Worm (Caenorhabditis elegans) whole organism, midembryonic: Measurements from ENCODE around the gene chil-10.

Source experiments
- T22C8.4 ChIP-seq: fragments of 200-800 bp; sonication (Bioruptor generic); IDR thresholded peaks from 2 replicates; pipeline ENCODE4 v1.3.6; 2022; ENCODE audit warnings: missing genetic modification characterization, missing compliant biosample characterization
- cog-1 ChIP-seq: sonication (generic microtip); optimal IDR thresholded peaks from 2 replicates; lab custom pipeline; 2016; ENCODE audit warnings: missing genetic modification characterization, missing compliant biosample characterization
- flt-1 ChIP-seq: fragments of 200-800 bp; sonication (Bioruptor generic); IDR thresholded peaks from 2 replicates; pipeline ENCODE4 v1.3.6; 2022; ENCODE audit warnings: missing genetic modification characterization, missing compliant biosample characterization
- klf-2 ChIP-seq: fragments of 200-800 bp; sonication (Bioruptor generic); conservative IDR thresholded peaks from 2 replicates; pipeline ENCODE4 v1.3.6; 2022; ENCODE audit warnings: missing genetic modification reagents, missing genetic modification characterization, missing compliant biosample characterization
- med-1 ChIP-seq: sonication (generic microtip); optimal IDR thresholded peaks from 2 replicates; lab custom pipeline; 2017; ENCODE audit warnings: missing genetic modification characterization, mild to moderate bottlenecking, missing compliant biosample characterization, antibody characterized with exemption, missing genetic modification reagents; ENCODE audit not compliant: insufficient read depth
- ref-1 ChIP-seq: fragments of 200-800 bp; sonication (Bioruptor generic); conservative IDR thresholded peaks from 2 replicates; pipeline ENCODE4 v1.3.6; 2022; ENCODE audit warnings: missing genetic modification reagents, missing genetic modification characterization, missing compliant biosample characterization
- tab-1 ChIP-seq: fragments of 200-800 bp; sonication (Bioruptor generic); IDR thresholded peaks from 2 replicates; pipeline ENCODE4 v1.3.6; 2022; ENCODE audit warnings: missing genetic modification characterization, missing compliant biosample characterization
- ztf-23 ChIP-seq: fragments of 200-800 bp; sonication (Bioruptor generic); IDR thresholded peaks from 2 replicates; pipeline ENCODE4 v1.3.6; 2022; ENCODE audit warnings: missing genetic modification reagents, missing genetic modification characterization, missing compliant biosample characterization
- ztf-29 ChIP-seq: fragments of 200-800 bp; sonication (Bioruptor generic); IDR thresholded peaks from 2 replicates; pipeline ENCODE4 v1.3.6; 2022; ENCODE audit warnings: missing genetic modification reagents, missing genetic modification characterization, missing compliant biosample characterization

Gene chil-10

ce11 chrX:980252-981009, 22.8 kb downstream of the chil-10 start, which contains the start of gene C44C1.1:
Gene C44C1.1 (plus strand): TSS chrX:980776.
- TF ChIP-seq ref-1 (GFP tag; lab: Robert Waterston, UW) (no peak), T22C8.4 (GFP tag; lab: Robert Waterston, UW) (no peak), ztf-23 (GFP tag; lab: Robert Waterston, UW) (no peak), flt-1 (GFP tag; lab: Robert Waterston, UW) (no peak), klf-2 (GFP tag; lab: Robert Waterston, UW) (no peak), tab-1 (GFP tag; lab: Robert Waterston, UW) (no peak), cog-1 (tag; lab: Kevin White, UChicago) (no peak), med-1 (GFP tag; lab: Kevin White, UChicago) (no peak), ztf-29 (GFP tag; lab: Robert Waterston, UW) (no peak)

ce11 chrX:982598-982997, 24.9 kb downstream of the chil-10 start:
- no peak for TF ChIP-seq ztf-23 (GFP tag; lab: Robert Waterston, UW)
- no peak for TF ChIP-seq T22C8.4 (GFP tag; lab: Robert Waterston, UW)
- TF ChIP-seq ztf-29 (GFP tag; lab: Robert Waterston, UW): no peak
- TF ChIP-seq klf-2 (GFP tag; lab: Robert Waterston, UW): no peak
- no peak for TF ChIP-seq cog-1 (tag; lab: Kevin White, UChicago)
- TF ChIP-seq ref-1 (GFP tag; lab: Robert Waterston, UW): no peak
- no peak for TF ChIP-seq med-1 (GFP tag; lab: Kevin White, UChicago)
- TF ChIP-seq tab-1 (GFP tag; lab: Robert Waterston, UW): no peak
- TF ChIP-seq flt-1 (GFP tag; lab: Robert Waterston, UW): no peak

- TF ChIP-seq ztf-29 (GFP tag; lab: Robert Waterston, UW) (no peak), T22C8.4 (GFP tag; lab: Robert Waterston, UW) (no peak), cog-1 (tag; lab: Kevin White, UChicago) (no peak), klf-2 (GFP tag; lab: Robert Waterston, UW) (no peak), ref-1 (GFP tag; lab: Robert Waterston, UW) (no peak), tab-1 (GFP tag; lab: Robert Waterston, UW) (no peak), med-1 (GFP tag; lab: Kevin White, UChicago) (no peak), ztf-23 (GFP tag; lab: Robert Waterston, UW) (peak; percentile 38; the same call in 1 of the 2 replicates), flt-1 (GFP tag; lab: Robert Waterston, UW) (peak; percentile 39; the same call in 1 of the 2 replicates)
Observed at ce11 chrX:986463-986862, 28.8 kb downstream of the chil-10 start.

DNA sequence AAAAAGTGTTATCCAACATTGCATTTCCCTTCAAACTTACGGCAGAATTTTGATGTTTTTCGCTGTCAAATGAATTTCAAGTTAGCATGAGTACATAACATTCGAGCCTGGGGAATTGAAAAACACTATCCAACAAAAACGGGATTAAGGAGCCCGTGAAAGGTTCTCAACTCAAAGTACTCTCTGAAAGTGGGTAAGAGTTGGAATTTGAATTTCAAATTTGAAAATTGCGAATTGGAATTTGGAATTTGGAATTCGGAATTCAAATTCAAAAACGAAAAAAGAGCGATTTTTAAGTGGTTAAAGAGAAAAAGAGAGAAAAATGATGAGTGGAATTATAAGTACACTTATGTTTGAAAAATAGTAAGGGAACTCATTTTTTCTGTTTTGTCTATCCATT, 33.6 kb downstream of the chil-10 start, which contains the start of the genes C09E10.3 and dgk-1:
Gene C09E10.3 (minus strand): TSS at position 101 of the 400 bp plus-strand sequence.
Gene dgk-1 (minus strand): TSS at position 183 of the 400 bp plus-strand sequence.
- TF ChIP-seq flt-1 (GFP tag; lab: Robert Waterston, UW): no peak

DNA sequence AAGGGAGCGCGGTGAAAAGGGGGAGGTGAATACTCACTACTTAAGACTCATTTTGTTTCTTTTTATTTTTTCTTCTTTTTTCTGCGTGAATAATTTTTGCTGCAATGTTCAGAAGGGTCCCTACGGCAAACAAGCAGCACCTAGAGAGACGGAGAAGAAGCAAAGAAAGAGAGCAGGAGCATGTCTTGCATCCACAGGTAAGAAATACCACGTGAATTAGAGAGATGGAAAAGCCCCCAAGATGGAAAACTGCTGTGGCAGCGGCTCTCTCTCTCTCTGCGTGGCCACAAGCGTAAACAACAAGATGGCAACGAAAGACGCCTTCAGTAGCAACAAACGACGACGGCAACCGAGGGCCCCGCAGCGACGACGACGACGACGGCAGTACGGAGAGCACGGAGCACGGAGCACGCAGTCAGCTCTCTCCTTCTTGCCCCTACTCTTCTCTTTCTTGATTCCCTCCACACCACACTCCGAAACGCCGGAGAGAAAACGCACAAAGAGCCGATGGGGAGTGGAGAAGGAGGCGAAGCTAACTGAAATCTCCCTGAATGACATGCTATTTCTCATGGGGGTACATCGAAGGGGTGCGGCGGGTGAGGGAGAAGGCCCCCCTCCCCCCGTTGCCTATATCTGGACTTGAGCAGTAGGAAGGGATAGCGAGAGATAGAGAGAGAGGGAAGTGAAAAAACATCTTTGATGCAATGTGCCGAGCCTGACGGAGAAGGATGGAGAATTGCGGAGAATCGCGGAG, 35.1 kb downstream of the chil-10 start:
- TF ChIP-seq tab-1 (GFP tag; lab: Robert Waterston, UW) (0 out of 2 replicates have a peak, but pooled peaks have one; percentile 57), klf-2 (GFP tag; lab: Robert Waterston, UW) (0 out of 2 replicates have a peak, but pooled peaks have one; percentile 14), flt-1 (GFP tag; lab: Robert Waterston, UW) (peak; percentile 60; the same call in 1 of the 2 replicates), med-1 (GFP tag; lab: Kevin White, UChicago) (no peak), T22C8.4 (GFP tag; lab: Robert Waterston, UW) (no peak), ztf-29 (GFP tag; lab: Robert Waterston, UW) (peak; percentile 26; the same call in 1 of the 2 replicates), ref-1 (GFP tag; lab: Robert Waterston, UW) (no peak), ztf-23 (GFP tag; lab: Robert Waterston, UW) (no peak), cog-1 (tag; lab: Kevin White, UChicago) (peak; percentile 37)

- TF ChIP-seq ztf-23 (GFP tag; lab: Robert Waterston, UW) (no peak), cog-1 (tag; lab: Kevin White, UChicago) (no peak), flt-1 (GFP tag; lab: Robert Waterston, UW) (no peak), ztf-29 (GFP tag; lab: Robert Waterston, UW) (no peak), tab-1 (GFP tag; lab: Robert Waterston, UW) (no peak), med-1 (GFP tag; lab: Kevin White, UChicago) (no peak), ref-1 (GFP tag; lab: Robert Waterston, UW) (no peak)
Observed at ce11 chrX:994678-995077, 37.0 kb downstream of the chil-10 start.

DNA sequence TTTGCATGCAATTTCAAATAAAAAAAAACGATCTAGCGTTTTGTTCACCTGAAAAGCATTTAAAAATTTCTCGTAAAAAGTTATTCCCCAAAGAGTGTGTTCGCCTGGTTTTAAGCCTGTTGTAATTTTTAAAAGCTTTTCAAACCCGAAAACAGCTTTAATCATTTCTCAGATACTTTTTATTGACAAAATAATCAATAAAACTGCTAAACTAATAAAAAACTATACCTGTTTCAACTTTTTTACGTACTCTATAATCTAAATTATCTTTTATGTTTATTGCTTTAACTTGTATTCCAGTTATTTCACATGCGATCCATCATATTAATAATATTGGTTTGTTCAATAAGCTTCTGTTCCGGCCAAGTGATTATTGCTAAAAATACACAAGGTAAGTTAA, 46.4 kb downstream of the chil-10 start, which contains the start of gene cutl-21:
Gene cutl-21 (plus strand): TSS at position 301 of the 400 bp plus-strand sequence.
- TF ChIP-seq tab-1 (GFP tag; lab: Robert Waterston, UW): no peak
- TF ChIP-seq cog-1 (tag; lab: Kevin White, UChicago): no peak
- no peak for TF ChIP-seq ztf-23 (GFP tag; lab: Robert Waterston, UW)
- no peak for TF ChIP-seq med-1 (GFP tag; lab: Kevin White, UChicago)
- TF ChIP-seq T22C8.4 (GFP tag; lab: Robert Waterston, UW): no peak
- no peak for TF ChIP-seq klf-2 (GFP tag; lab: Robert Waterston, UW)
- no peak for TF ChIP-seq ref-1 (GFP tag; lab: Robert Waterston, UW)
- no peak for TF ChIP-seq flt-1 (GFP tag; lab: Robert Waterston, UW)
- TF ChIP-seq ztf-29 (GFP tag; lab: Robert Waterston, UW): no peak

DNA sequence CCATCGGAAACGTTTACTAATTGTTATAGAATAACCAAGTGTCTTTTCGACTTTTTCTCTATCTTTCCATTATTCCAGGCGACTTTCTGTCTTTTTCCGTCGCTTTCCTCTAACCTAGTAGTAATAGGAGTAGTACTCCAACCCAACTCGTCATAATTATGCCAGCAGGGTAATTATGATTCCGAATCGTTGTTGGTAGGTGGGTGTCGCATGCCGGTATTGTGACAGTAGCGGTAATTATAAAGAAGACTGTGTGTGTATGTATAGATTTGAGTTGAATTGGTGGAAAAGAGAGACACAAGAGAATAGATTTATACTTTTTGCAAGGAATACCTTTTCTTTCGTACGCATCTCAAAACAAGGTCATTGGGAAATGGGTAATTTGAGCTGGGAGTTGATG, 47.3 kb downstream of the chil-10 start:
- no peak for TF ChIP-seq ref-1 (GFP tag; lab: Robert Waterston, UW)
- no peak for TF ChIP-seq flt-1 (GFP tag; lab: Robert Waterston, UW)
- TF ChIP-seq T22C8.4 (GFP tag; lab: Robert Waterston, UW): no peak
